Fruit fly (Drosophila melanogaster) ovary, adult (tissue): ENCODE data around the gene simj.
A peak's percentile ranks its signal among the peaks of the same experiment; 100 is the strongest.

ENCODE experiments used
- CG17801 ChIP-seq: fragments of 200-800 bp; optimal IDR thresholded peaks from 2 replicates; lab custom pipeline; 2019; ENCODE audit warnings: missing biosample characterization, mild to moderate bottlenecking, missing genetic modification characterization, moderate library complexity; ENCODE audit not compliant: partially characterized antibody

simj gene

dm6 chr3L:10693709-10694403 is 29.3 kb downstream of the simj start, which contains the start of gene ND-13B:
Gene ND-13B, minus strand, starts transcription at chr3L:10694108.
- TF ChIP-seq CG17801 (GFP tag; lab: Kevin White, UChicago), result peak; percentile 40

DNA sequence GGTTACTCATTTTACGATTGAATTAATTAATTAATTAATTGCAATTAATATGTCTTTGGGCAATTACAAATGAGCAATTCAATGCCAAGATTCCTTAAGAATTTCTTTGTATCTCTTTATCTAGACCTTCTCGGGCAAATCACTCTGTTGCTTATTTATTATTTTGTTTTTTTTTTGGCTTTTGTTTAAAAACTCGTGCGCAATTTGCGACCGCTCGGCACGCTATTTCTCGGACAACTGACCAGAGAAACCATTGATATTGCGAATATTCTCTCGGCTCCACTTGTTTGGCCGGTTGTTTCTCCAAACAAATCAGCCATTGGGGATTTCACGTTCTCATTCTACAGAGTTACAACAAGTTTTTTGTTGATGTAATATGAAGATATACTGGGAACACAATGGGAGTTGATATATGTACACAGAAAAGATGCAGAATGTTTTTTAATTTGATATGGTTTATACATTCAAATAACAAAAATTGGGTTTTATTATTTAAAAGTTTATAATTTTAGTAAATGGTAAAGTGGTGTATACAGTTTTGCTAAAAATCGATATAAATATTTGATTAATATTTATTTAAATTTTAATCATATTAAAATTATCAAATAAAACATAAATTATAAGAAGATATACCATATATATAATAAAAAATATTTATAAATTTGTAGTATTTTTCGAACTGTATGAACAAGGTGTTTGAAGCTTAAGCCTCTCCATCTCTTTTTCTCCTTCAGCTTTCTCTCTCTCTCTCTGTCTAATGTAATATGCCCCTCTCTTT is 32.3 kb downstream of the simj start, which contains the start of gene NijA:
NijA (minus strand) TSS at position 243 of the 778 bp plus-strand sequence.
- peak; percentile 15 for TF ChIP-seq CG17801 (GFP tag; lab: Kevin White, UChicago)

DNA sequence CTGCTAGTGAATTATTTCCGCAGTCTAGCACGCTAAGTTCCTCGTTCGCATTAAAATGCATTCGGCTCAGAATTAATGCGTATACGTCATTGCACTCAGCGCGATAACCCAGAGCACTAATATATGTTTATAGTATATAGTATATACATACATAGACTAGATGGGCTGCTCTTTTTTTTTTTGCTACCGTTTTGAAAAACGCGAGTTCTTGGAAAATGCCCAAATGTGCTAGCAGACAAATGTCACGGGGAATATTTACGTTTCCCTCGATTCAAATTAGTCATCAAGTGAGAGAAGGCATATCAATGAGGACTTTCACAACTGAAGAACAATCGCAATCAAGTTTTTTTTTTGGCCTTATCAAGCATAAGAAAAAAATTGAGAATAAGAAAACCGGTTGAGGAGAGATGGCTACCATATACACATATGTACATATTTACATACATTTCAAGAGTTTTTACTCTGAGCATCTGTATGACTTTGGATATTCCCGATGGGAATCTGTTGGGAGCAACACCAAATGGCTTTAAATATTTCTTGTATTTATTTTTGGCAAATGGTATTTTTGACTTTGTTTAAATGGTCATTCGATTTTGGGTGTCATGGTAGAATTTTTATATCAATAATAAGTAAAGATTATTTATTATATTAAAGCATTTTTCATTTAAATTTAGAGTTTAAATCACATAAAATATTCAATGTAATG is 33.0 kb downstream of the simj start:
- no peak for TF ChIP-seq CG17801 (GFP tag; lab: Kevin White, UChicago)

dm6 chr3L:10698182-10698581 is 33.6 kb downstream of the simj start:
- TF ChIP-seq CG17801 (GFP tag; lab: Kevin White, UChicago), result no peak

DNA sequence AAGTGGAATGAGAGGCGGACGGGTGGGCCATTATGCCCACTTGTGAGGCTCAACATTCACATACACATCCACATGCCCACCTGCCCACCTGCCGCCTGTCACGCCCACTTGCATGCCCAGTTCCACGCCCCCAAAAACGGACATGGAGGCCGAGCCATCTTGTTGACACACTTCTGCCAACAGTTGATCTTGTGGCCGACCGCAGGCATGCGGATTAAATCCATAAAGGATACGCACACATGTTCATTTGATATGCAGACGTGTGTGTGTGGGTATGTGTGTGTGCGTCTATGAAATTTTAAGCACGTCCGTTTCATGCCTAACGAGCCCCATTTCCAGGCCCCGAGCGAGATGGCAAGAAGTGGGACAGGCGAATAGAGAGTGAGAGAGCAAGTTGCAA is 37.7 kb downstream of the simj start:
- TF ChIP-seq CG17801 (GFP tag; lab: Kevin White, UChicago), result no peak

dm6 chr3L:10704482-10704993 is 40.0 kb downstream of the simj start:
- no peak for TF ChIP-seq CG17801 (GFP tag; lab: Kevin White, UChicago)

- no peak for TF ChIP-seq CG17801 (GFP tag; lab: Kevin White, UChicago)
These were observed 44.6 kb downstream of the simj start for dm6 chr3L:10709132-10709531.

DNA sequence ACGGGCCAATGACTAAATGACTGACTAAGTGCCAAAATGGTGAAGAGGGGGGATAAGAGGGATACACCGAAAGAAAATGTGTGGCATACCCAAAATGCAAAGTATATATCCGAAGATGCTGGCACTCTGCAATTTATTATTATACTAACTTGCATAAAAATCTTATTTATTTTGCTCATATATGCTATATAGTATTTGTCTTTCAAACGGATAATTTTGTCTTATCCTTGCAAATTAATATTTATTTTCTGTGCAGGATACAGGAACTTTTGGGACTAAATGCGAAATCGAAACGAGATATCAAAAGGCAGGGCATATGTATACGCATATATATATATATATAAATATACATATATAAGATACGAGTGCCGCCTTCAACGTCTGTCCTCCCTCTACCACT is 46.8 kb downstream of the simj start:
- no peak for TF ChIP-seq CG17801 (GFP tag; lab: Kevin White, UChicago)

- TF ChIP-seq CG17801 (GFP tag; lab: Kevin White, UChicago), result no peak
These were observed 47.5 kb downstream of the simj start for dm6 chr3L:10712005-10712404.

dm6 chr3L:10713458-10714118 is 49.0 kb downstream of the simj start:
- TF ChIP-seq CG17801 (GFP tag; lab: Kevin White, UChicago), result no peak

DNA sequence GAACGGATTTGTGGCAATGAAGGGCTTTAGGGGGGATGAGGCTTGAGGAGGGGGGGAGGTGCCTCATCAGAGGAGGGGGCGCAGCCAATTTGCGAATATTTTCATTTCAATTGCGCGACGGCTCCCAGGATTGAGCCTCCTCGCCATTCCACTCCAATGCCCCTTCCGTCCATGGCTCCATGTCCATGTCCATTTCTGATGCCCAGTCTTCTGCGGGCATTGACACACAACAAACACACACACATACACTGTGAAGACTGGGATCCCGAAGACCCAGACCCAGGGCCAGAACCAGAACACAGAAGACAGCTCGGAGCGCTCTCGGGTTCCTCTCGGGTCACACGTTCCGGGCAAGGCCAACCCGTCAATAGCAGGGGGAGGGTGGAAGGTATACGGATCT is 51.2 kb downstream of the simj start:
- no peak for TF ChIP-seq CG17801 (GFP tag; lab: Kevin White, UChicago)

dm6 chr3L:10716342-10716896 is 51.9 kb downstream of the simj start:
- no peak for TF ChIP-seq CG17801 (GFP tag; lab: Kevin White, UChicago)

dm6 chr3L:10719771-10720170 is 55.2 kb downstream of the simj start:
- TF ChIP-seq CG17801 (GFP tag; lab: Kevin White, UChicago), result no peak

DNA sequence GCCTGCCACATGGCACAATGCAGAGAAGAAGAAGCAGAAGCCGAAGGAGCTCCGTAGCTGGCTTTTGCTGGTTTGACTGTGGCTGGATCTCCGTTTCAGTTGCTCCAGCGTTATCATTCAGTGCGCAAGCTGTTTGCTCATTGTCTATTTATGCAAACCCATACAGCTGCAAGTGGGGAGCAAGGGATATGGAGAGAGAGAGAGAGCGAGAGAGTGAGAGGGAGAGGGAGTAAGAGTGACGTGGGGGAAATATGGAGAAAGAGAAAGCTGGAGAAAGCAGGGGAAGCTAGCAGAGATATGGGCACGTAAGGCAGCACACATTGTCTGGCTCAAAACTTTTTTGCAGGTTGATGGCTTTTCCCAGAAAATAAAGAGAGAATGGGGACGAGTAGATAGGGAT is 58.1 kb downstream of the simj start:
- TF ChIP-seq CG17801 (GFP tag; lab: Kevin White, UChicago), result no peak
